Fruit fly (Drosophila melanogaster) whole organism: ENCODE results near the gene Cyp6d4.

Source experiments
- CG8478 ChIP-seq: fragments of >200 bp; optimal IDR thresholded peaks from 2 replicates; lab custom pipeline; 2018; ENCODE audit warnings: inconsistent platforms
- Dll ChIP-seq: fragments of >200 bp; optimal IDR thresholded peaks from 2 replicates; lab custom pipeline; 2017
- EcR ChIP-seq, 2 experiments: fragments of >200 bp; optimal IDR thresholded peaks; 2 replicates each; lab custom pipeline; 2017; ENCODE audit warnings: missing biosample characterization in 2 of 2, missing genetic modification characterization in 2 of 2, missing genetic modification reagents in 2 of 2
- pan ChIP-seq: fragments of >200 bp; optimal IDR thresholded peaks from 2 replicates; lab custom pipeline; 2017
- psq ChIP-seq: fragments of >200 bp; optimal IDR thresholded peaks from 2 replicates; lab custom pipeline; 2017
- usp ChIP-seq: fragments of >200 bp; optimal IDR thresholded peaks from 2 replicates; lab custom pipeline; 2017; ENCODE audit warnings: missing biosample characterization, missing genetic modification characterization, mixed read lengths

Cyp6d4 gene

DNA sequence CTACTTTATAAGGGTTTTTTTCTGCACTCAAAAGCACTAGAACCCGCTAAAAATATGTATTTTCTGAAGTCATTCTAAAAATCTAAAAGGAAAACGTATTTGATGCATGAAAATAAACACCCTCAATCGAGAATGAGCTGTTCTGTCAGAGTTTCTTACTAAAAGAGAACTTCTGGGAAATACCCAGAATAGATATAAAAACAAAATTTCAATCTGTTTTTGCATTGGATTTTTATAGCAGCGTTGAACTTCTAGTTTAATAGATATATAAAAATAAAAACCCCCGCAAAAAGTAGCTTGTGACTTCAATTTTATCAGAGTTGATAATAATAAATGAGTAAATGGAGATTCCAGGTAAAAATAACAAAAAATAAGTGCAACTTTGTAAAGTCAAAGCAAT is 20.3 kb downstream of the Cyp6d4 start:
- TF ChIP-seq Dll (lab: Kevin White, UChicago), result no peak
- no peak for TF ChIP-seq psq (lab: Kevin White, UChicago)
- TF ChIP-seq pan (lab: Kevin White, UChicago), result no peak
- no peak for TF ChIP-seq CG8478 (lab: Kevin White, UChicago)
- no peak for TF ChIP-seq EcR (GFP tag; optimal IDR thresholded peaks at IDR 0.05; lab: Kevin White, UChicago)
- TF ChIP-seq usp (GFP tag; lab: Kevin White, UChicago), result no peak

DNA sequence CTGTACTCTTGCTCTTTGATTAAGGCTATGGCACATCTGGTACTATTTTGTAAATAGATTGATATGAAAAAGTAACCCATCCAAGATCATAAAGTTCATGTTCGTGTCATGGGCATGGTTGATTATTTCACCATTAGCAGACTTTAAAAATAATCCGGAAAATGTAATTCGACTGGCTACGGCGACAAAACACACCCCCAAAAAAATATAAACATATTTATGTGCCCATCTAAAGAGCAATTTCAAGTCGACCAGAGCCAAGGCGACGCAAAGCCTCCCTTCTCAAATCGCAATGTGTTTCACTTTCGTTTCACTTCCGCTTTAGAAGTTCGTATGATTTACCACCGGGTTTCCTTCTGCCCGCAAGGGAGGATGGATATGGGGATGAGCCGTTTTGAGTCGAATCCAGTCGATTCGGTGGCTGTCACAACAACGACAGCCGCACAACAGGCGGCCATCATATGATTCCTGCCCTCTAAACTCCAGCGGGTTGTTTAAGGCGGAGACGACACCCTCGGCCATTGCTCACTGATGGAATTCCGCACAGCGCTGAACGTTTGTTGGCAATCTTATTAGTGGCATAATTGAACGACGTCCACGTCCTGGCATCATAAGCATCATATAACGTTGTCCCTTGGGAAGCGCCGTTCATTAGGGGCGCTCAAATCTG is 21.0 kb downstream of the Cyp6d4 start:
- TF ChIP-seq usp (GFP tag; lab: Kevin White, UChicago) (no peak), pan (lab: Kevin White, UChicago) (no peak), EcR (GFP tag; optimal IDR thresholded peaks at IDR 0.05; lab: Kevin White, UChicago) (no peak), Dll (lab: Kevin White, UChicago) (no peak), psq (lab: Kevin White, UChicago) (no peak), CG8478 (lab: Kevin White, UChicago) (no peak)

DNA sequence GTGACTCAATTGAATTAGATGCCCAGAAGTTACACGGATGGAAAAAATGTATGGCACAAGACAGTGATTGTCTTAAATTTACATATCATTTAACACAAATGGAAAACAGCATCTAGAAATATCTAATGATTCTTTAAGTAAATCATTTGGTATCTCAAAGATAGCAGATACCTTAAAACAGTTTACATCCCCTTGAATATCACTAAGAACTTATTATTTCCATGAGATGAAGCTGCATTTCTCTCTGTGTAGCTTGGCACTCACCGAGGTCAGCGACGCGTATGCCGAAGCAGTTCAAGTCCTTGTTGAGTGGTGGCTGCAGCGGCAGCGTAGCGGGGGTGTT is 21.5 kb downstream of the Cyp6d4 start:
- TF ChIP-seq pan (lab: Kevin White, UChicago), result no peak
- TF ChIP-seq EcR (GFP tag; optimal IDR thresholded peaks at IDR 0.05; lab: Kevin White, UChicago), result no peak
- no peak for TF ChIP-seq psq (lab: Kevin White, UChicago)
- TF ChIP-seq CG8478 (lab: Kevin White, UChicago), result no peak
- no peak for TF ChIP-seq Dll (lab: Kevin White, UChicago)
- no peak for TF ChIP-seq usp (GFP tag; lab: Kevin White, UChicago)

DNA sequence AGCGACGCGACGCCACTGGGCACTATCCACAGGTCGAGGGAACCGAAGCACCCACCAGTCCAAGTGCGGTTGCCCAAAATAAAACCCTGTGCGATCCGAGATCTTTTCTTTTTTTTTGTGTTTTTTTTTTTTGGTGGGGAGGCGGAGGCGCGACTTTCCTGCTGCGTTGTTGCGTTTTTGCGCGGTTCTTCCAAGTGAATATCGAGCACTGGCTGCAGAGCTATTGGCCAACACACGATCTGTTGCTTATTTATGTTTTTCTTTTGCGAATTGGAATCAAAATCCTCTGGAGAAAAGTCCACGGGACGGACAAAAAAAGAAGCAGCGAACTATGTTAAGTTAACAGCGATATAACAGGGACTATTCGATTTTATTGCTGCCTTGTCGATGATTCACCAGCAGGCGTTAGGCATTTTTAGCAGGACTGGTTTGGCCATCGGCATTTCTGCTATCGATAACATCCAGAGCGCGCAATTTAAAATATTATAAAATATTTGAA is 22.7 kb downstream of the Cyp6d4 start, which contains the start of gene wge:
Gene wge, minus strand, starts transcription at position 343 of the 499 bp plus-strand sequence.
- no peak for TF ChIP-seq usp (GFP tag; lab: Kevin White, UChicago)
- TF ChIP-seq psq (lab: Kevin White, UChicago), result no peak
- TF ChIP-seq EcR (GFP tag; optimal IDR thresholded peaks at IDR 0.05; lab: Kevin White, UChicago), result no peak
- no peak for TF ChIP-seq pan (lab: Kevin White, UChicago)
- TF ChIP-seq CG8478 (lab: Kevin White, UChicago), result no peak
- TF ChIP-seq Dll (lab: Kevin White, UChicago), result no peak

DNA sequence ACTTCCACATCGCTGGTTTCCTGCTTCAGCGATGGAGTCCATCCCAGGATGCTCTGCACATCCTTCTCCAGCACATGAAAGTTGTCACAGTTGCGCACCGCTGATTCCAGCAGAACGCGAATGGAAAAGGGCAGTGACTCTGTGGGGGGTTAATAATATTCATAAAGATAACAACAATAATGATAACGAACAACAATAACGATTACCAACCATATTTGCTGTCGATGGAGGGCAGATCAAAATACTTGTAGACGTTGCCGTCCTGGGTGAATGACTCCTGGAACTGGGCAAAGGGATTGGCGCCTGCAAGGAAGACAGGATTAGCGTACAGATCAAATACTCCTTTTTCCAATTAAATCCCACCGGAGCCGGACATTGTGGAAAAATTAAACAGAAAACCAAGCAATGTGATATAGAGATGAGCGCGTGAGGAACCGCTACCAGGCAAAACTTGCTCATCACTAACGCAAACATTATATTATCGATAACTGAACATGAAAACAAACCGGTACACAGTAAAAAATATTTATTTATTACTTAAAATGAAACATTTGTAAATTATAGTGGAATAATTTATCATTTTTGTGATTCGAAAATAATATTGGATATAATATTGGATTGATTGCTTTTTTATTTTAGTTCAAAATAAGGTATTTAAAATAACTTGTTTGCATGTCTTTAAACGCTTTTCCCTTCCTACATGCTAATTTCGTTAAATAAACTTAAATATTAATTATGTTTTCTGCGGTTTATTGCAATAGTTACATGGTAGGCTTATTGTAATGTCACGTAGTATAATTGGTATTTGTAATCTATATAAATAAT is 26.2 kb downstream of the Cyp6d4 start, which contains the start of gene Irp-1A:
Gene Irp-1A, minus strand, starts transcription at position 439 of the 825 bp plus-strand sequence.
- TF ChIP-seq EcR (GFP tag; optimal IDR thresholded peaks at IDR 0.05; lab: Kevin White, UChicago) (no peak), psq (lab: Kevin White, UChicago) (no peak), usp (GFP tag; lab: Kevin White, UChicago) (no peak), Dll (lab: Kevin White, UChicago) (no peak), CG8478 (lab: Kevin White, UChicago) (no peak), pan (lab: Kevin White, UChicago) (no peak)

DNA sequence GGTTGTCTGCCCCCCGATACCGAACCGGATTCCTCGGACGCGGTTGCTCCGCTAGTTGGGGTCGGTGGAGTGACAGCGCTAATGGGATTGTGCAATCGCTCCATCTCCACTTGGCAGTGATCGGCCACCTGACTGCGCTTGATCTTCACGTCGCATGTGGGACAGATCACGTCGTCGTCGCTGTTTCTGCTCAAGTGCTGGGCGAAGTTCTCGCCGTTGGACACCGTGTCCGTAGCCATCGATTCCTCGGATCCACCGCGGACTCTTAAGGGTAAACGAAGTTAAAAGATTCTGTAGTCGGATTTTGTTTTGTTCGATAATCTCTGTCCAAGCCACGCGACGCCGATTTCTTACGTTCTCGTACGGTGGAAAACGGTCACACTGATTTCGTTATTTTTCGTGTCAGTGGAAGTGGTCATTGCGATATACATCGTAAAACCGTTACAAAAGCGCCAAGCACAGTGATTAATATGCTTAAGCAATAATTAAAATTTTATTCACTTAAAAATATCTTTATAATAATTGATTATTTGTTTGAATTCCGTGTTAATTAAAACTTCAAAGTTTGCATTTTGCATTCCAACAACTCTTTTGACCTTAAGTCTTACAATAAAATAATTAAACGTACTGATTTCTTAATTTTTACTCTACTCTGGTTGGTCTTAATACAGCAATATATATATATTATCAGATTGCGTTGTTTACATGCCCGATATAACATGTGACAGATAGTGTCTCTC is 28.1 kb downstream of the Cyp6d4 start, which contains the start of gene RNF220:
Gene RNF220, minus strand, starts transcription at position 384 of the 740 bp plus-strand sequence.
- TF ChIP-seq Dll (lab: Kevin White, UChicago) (no peak), CG8478 (lab: Kevin White, UChicago) (no peak), psq (lab: Kevin White, UChicago) (no peak), usp (GFP tag; lab: Kevin White, UChicago) (no peak), pan (lab: Kevin White, UChicago) (no peak), EcR (GFP tag; optimal IDR thresholded peaks at IDR 0.05; lab: Kevin White, UChicago) (no peak)

DNA sequence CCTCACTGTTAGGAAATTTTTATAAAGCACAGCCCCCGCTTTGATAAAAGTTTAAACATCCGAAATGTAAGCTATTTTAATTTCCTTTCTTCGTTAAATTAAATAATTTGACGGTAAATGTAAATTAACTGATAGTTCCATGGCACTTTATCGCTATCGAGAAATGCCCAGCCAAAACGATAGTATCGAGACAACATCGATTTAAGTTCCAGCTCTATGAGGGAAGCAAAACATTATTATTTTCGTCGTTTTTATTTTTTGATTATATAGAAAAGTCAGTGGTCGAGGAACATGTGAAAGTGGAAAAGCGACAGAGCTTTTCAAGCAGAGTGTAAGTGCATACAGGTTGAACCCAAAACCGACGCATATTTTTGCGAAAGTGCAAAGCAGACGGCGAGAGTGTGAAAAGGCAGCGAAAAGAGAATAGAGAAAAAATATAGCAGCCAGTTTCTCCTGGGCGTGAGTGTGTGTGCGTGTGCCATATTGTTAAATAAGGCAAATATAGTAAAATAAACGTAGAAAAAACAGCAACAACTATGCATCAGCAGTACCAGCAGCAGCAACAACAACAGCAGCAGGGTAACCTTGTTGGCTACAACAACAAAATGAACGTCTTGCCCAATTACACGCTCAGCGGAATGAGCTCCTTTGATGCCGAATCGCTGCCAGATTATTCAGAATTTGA is 28.8 kb downstream of the Cyp6d4 start, which contains the start of gene CG45049:
Gene CG45049, plus strand, starts transcription at position 197 of the 685 bp plus-strand sequence.
- TF ChIP-seq EcR (GFP tag; optimal IDR thresholded peaks at IDR 0.05; lab: Kevin White, UChicago), result no peak
- no peak for TF ChIP-seq pan (lab: Kevin White, UChicago)
- TF ChIP-seq psq (lab: Kevin White, UChicago), result no peak
- no peak for TF ChIP-seq usp (GFP tag; lab: Kevin White, UChicago)
- TF ChIP-seq CG8478 (lab: Kevin White, UChicago), result no peak
- no peak for TF ChIP-seq Dll (lab: Kevin White, UChicago)

DNA sequence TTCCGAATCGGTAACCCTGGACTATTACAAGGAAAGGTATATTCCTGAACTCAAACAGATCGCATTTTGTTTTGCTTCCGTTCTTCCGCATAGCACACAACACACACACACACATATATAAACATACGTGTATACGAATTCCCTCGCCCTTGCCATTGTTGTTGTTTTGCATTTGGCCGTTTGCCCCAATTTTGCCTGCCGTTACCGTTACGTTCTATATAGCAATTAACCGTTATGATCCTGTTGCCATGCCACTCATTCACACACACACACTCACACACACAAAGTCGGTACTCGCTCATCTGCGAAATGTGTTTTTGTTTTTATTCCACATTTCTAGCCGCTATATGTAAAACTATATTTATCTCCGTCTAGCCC is 29.3 kb downstream of the Cyp6d4 start:
- TF ChIP-seq usp (GFP tag; lab: Kevin White, UChicago) (no peak), Dll (lab: Kevin White, UChicago) (no peak), pan (lab: Kevin White, UChicago) (no peak), CG8478 (lab: Kevin White, UChicago) (no peak), psq (lab: Kevin White, UChicago) (no peak), EcR (GFP tag; optimal IDR thresholded peaks at IDR 0.05; lab: Kevin White, UChicago) (no peak)

DNA sequence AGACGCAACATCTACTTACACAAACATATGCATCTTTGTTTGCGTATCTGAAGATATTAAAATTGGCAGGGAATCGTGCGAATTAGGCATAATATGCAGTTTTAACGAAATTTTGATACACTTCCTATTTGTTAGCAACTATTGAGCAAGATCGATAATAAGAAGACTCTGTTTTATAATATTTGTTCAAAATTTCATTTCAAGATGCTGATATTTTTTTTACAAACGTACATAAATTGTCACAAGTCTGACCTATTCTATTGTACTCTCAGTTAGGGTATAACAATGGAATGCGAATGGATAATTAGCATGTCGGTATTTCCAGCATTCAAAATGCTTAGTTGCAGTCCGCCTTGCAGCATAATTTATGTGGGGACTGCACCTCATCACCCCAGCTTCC is 29.7 kb downstream of the Cyp6d4 start:
- TF ChIP-seq Dll (lab: Kevin White, UChicago) (no peak), EcR (GFP tag; optimal IDR thresholded peaks at IDR 0.05; lab: Kevin White, UChicago) (no peak)

DNA sequence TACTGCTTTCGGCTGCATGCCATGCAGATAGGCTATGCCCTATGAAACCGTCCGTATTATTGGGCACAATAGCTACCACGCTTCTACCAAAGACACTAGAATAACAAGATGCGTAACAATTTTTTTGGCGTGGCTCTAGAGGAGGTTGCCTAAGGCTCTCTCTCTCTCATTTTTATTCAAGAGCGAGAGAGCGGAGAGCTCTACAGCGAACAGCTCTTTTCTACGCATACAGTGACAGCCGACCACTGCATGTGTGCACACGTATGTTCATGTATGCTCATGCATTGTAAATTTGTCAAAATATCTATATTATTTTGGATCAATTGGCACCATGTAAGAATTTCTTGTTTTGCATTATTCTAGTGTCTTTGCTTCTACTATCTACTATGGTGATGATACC is 34.9 kb downstream of the Cyp6d4 start:
- TF ChIP-seq Dll (lab: Kevin White, UChicago) (no peak), psq (lab: Kevin White, UChicago) (no peak), EcR (GFP tag; optimal IDR thresholded peaks at IDR 0.05; lab: Kevin White, UChicago) (no peak), usp (GFP tag; lab: Kevin White, UChicago) (no peak), CG8478 (lab: Kevin White, UChicago) (no peak)
